Fruit fly (Drosophila melanogaster) whole organism, adult: ENCODE data around the gene Der-2.

Source experiments
- CG11617 ChIP-seq: fragments of 200-800 bp; sonication (Bioruptor generic); optimal IDR thresholded peaks from 2 replicates; lab custom pipeline; 2017; ENCODE audit warnings: mild to moderate bottlenecking, missing biosample characterization, missing genetic modification reagents, missing genetic modification characterization
- CG12768 ChIP-seq: fragments of 200-800 bp; sonication (Bioruptor generic); optimal IDR thresholded peaks from 2 replicates; lab custom pipeline; 2017; ENCODE audit warnings: missing biosample characterization, missing genetic modification characterization, mild to moderate bottlenecking, moderate library complexity, missing genetic modification reagents
- CG14711 ChIP-seq: fragments of 200-800 bp; sonication (Bioruptor generic); optimal IDR thresholded peaks from 2 replicates; lab custom pipeline; 2018; ENCODE audit warnings: missing biosample characterization, mild to moderate bottlenecking, missing genetic modification characterization, moderate library complexity
- CG1620 ChIP-seq: fragments of 200-800 bp; sonication (Bioruptor generic); optimal IDR thresholded peaks from 2 replicates; lab custom pipeline; 2016; ENCODE audit warnings: missing biosample characterization, missing genetic modification characterization
- CG33017 ChIP-seq: fragments of 200-800 bp; sonication (Bioruptor generic); optimal IDR thresholded peaks from 2 replicates; lab custom pipeline; 2018; ENCODE audit warnings: missing biosample characterization, mild to moderate bottlenecking, missing genetic modification characterization, moderate library complexity
- CG5204 ChIP-seq: fragments of 200-800 bp; sonication (Bioruptor generic); optimal IDR thresholded peaks from 2 replicates; lab custom pipeline; 2016; ENCODE audit warnings: missing biosample characterization, missing genetic modification characterization
- CG7045 ChIP-seq: fragments of 200-800 bp; sonication (Bioruptor generic); optimal IDR thresholded peaks from 2 replicates; lab custom pipeline; 2017; ENCODE audit warnings: missing biosample characterization, mild to moderate bottlenecking, missing genetic modification characterization
- CG7101 ChIP-seq: fragments of 200-800 bp; sonication (Bioruptor generic); optimal IDR thresholded peaks from 2 replicates; lab custom pipeline; 2018; ENCODE audit warnings: missing biosample characterization, mild to moderate bottlenecking, missing genetic modification characterization, moderate library complexity
- Clk ChIP-seq: fragments of 200-800 bp; sonication (Bioruptor generic); optimal IDR thresholded peaks from 2 replicates; lab custom pipeline; 2017; ENCODE audit warnings: missing biosample characterization, missing genetic modification characterization
- Crg-1 ChIP-seq: fragments of 200-800 bp; sonication (Bioruptor generic); optimal IDR thresholded peaks from 2 replicates; lab custom pipeline; 2016; ENCODE audit warnings: missing biosample characterization, missing genetic modification characterization
- Hr96 ChIP-seq: fragments of 200-800 bp; sonication (Bioruptor generic); optimal IDR thresholded peaks from 2 replicates; lab custom pipeline; 2016; ENCODE audit warnings: missing biosample characterization, missing genetic modification characterization
- Mnt ChIP-seq: fragments of 200-800 bp; sonication (Bioruptor generic); optimal IDR thresholded peaks from 2 replicates; lab custom pipeline; 2016; ENCODE audit warnings: missing biosample characterization, mild to moderate bottlenecking, missing genetic modification characterization
- bab1 ChIP-seq: fragments of 200-800 bp; sonication (Bioruptor generic); optimal IDR thresholded peaks from 3 replicates; lab custom pipeline; 2019; ENCODE audit warnings: missing biosample characterization, mild to moderate bottlenecking, missing genetic modification characterization, moderate library complexity
- cic ChIP-seq: fragments of 200-800 bp; sonication (Bioruptor generic); optimal IDR thresholded peaks from 2 replicates; lab custom pipeline; 2017; ENCODE audit warnings: missing biosample characterization, mild to moderate bottlenecking, missing genetic modification characterization, moderate library complexity
- cnc ChIP-seq, 2 experiments: fragments of >200 bp; optimal IDR thresholded peaks; 2 replicates each; lab custom pipeline; 2017
- kay ChIP-seq: fragments of 200-800 bp; sonication (Bioruptor generic); peaks from one replicate; lab custom pipeline; 2016; ENCODE audit warnings: missing biosample characterization, missing genetic modification characterization, borderline replicate concordance
- ovo ChIP-seq: fragments of 200-800 bp; sonication (Bioruptor generic); optimal IDR thresholded peaks from 2 replicates; lab custom pipeline; 2016; ENCODE audit warnings: missing biosample characterization, missing genetic modification characterization
- pad ChIP-seq: fragments of 200-800 bp; sonication (Bioruptor generic); optimal IDR thresholded peaks from 3 replicates; lab custom pipeline; 2017; ENCODE audit warnings: missing biosample characterization, missing genetic modification characterization, mild to moderate bottlenecking, moderate library complexity, missing genetic modification reagents
- tj ChIP-seq: fragments of 200-800 bp; sonication (Bioruptor generic); optimal IDR thresholded peaks from 3 replicates; lab custom pipeline; 2017; ENCODE audit warnings: missing biosample characterization, mild to moderate bottlenecking, missing genetic modification characterization, moderate library complexity
- toe ChIP-seq: fragments of 200-800 bp; sonication (Bioruptor generic); optimal IDR thresholded peaks from 2 replicates; lab custom pipeline; 2016; ENCODE audit warnings: missing biosample characterization, missing genetic modification characterization

Gene Der-2

DNA sequence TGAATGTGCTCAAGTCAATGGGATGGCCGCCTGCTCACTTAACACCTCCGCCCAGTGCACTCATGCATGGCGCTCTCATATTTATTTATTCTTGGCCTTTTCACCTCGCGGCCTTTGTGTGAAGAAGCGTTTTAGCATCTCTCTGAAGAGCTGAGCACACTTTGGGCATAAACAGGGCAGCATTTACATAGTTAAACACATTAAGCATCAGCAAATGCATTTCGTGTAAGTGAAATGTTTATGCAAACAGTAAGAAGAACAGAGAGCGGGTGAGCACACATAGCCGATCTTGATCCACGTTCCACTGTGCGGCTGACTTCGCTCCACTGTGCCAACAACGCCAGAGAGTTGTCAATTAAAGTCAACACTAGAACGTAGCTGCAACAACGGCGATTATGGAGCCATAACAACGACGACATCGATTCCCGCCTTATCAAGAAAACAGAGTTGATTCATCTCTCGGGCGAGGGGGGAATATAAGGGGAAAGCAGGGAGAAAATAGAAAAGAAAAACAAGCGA is 40.6 kb upstream of the Der-2 start:
- TF ChIP-seq bab1 (GFP tag; lab: Kevin White, UChicago), result no peak
- peak; percentile 32 for TF ChIP-seq kay
- TF ChIP-seq pad, result no peak
- TF ChIP-seq Crg-1, result no peak

DNA sequence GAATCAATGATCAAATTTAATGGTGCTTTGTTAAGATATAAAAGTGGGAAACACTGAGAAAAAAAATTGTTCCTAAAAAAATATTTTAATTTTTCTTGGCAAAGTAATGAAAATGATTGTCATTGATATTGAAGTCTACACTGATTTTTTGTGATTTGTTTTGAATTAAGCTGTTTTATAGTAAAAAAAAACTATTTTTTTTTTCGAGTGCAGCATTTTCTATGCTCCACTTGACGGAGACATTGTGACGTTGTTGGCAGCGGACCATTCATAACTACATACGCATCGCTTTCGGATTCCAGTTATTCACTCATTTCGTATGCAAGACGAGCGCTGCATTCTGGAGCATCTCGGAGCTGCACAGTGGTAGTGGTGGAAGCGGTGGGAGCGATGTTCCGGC is 40.2 kb upstream of the Der-2 start:
- TF ChIP-seq CG12768 (GFP tag; lab: Kevin White, UChicago) (no peak), ovo (GFP tag; lab: Kevin White, UChicago) (no peak), Mnt (GFP tag; lab: Kevin White, UChicago) (no peak), kay (no peak), CG14711 (tag; lab: Kevin White, UChicago) (no peak), bab1 (GFP tag; lab: Kevin White, UChicago) (no peak), CG7045 (no peak), CG7101 (tag; lab: Kevin White, UChicago) (no peak), Clk (GFP tag; lab: Kevin White, UChicago) (no peak), Crg-1 (no peak), CG5204 (GFP tag; lab: Kevin White, UChicago) (no peak), Hr96 (no peak), cic (no peak), cnc (optimal IDR thresholded peaks at IDR 0.05; lab: Kevin White, UChicago) (no peak), CG33017 (tag; lab: Kevin White, UChicago) (no peak), CG11617 (GFP tag; lab: Kevin White, UChicago) (no peak), pad (no peak), tj (no peak), toe (GFP tag; lab: Kevin White, UChicago) (no peak)

DNA sequence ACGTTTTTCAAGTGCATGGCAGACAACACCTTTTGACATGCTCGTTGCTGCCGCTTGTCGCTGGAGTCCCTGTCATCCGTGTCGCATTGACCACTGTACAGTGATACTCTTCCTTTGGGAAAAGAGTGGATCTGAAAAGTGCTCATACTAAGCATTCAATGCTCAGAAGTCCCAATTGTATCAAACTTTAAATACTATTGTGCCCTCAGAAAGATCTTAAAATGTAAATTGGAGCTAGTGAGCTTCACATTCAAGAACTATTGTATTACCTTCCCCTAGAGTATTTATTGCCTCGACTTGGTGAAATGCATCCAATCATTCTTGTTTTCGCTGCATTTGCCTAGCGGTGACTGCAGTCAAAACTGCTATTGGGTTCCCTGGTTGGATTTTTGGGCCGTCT is 39.4 kb upstream of the Der-2 start:
- TF ChIP-seq CG5204 (GFP tag; lab: Kevin White, UChicago) (no peak), pad (no peak), cnc (optimal IDR thresholded peaks at IDR 0.05; lab: Kevin White, UChicago) (no peak), CG33017 (tag; lab: Kevin White, UChicago) (no peak), Hr96 (no peak), ovo (GFP tag; lab: Kevin White, UChicago) (no peak), CG14711 (tag; lab: Kevin White, UChicago) (no peak), bab1 (GFP tag; lab: Kevin White, UChicago) (no peak), tj (no peak), Mnt (GFP tag; lab: Kevin White, UChicago) (no peak), Clk (GFP tag; lab: Kevin White, UChicago) (no peak), CG11617 (GFP tag; lab: Kevin White, UChicago) (no peak), cic (no peak), Crg-1 (no peak)

DNA sequence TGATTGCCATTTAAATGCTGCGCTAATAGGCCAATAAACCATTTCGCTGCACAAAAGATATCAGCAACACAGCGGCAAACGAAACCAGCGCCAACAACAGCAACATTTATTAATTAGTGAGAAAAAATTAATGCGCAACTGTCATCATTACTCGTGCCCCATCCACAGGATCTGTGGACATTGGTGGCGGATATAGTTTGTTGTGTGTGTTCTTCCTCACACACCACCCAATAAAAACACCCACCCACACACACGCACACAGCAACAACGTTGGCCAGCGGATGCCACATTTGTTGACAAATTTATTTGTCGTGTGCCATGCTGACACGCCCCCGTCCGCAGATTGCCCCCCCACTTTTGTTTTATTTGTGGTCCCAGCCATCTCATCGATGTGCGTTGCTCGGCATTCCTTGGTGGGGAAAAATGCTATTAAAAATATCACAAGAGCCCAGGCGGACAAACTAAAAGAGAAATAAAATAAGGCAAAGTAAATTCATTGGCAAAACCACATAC is 34.2 kb upstream of the Der-2 start:
- TF ChIP-seq pad (no peak), CG11617 (GFP tag; lab: Kevin White, UChicago) (no peak), tj (no peak), ovo (GFP tag; lab: Kevin White, UChicago) (no peak), cnc (optimal IDR thresholded peaks at IDR 0.05; lab: Kevin White, UChicago) (no peak), Clk (GFP tag; lab: Kevin White, UChicago) (no peak), bab1 (GFP tag; lab: Kevin White, UChicago) (no peak), Crg-1 (no peak), CG7045 (no peak), Mnt (GFP tag; lab: Kevin White, UChicago) (no peak), CG1620 (no peak), CG33017 (tag; lab: Kevin White, UChicago) (no peak), Hr96 (no peak), cic (no peak), kay (no peak), CG7101 (tag; lab: Kevin White, UChicago) (no peak), CG5204 (GFP tag; lab: Kevin White, UChicago) (no peak), CG12768 (GFP tag; lab: Kevin White, UChicago) (no peak), toe (GFP tag; lab: Kevin White, UChicago) (no peak)

DNA sequence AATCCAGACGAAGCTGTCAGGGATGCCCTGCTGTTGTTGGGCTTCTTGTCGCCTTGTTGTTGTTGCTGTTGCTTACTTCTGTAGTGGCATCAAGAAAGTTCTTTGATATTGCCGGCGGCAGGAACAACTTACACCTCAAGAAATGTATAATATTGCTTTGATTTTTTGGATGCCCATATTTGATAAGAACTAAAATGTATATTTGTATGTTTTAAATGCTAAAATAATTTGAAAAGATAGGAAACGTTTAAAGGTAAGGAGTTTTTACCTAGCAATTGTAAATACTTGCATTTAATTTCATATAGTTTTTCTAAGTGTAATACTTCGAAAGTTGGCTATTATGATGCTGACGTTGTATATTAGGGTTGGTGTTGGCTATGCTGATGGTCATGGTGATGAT is 26.1 kb upstream of the Der-2 start:
- TF ChIP-seq CG7101 (tag; lab: Kevin White, UChicago) (no peak), Hr96 (no peak), Clk (GFP tag; lab: Kevin White, UChicago) (no peak), toe (GFP tag; lab: Kevin White, UChicago) (no peak), CG33017 (tag; lab: Kevin White, UChicago) (no peak), CG11617 (GFP tag; lab: Kevin White, UChicago) (no peak), CG1620 (no peak), tj (no peak), cic (no peak), ovo (GFP tag; lab: Kevin White, UChicago) (no peak), bab1 (GFP tag; lab: Kevin White, UChicago) (no peak), CG5204 (GFP tag; lab: Kevin White, UChicago) (no peak), CG14711 (tag; lab: Kevin White, UChicago) (no peak), CG7045 (no peak), CG12768 (GFP tag; lab: Kevin White, UChicago) (no peak), Crg-1 (no peak), Mnt (GFP tag; lab: Kevin White, UChicago) (no peak), pad (no peak)

DNA sequence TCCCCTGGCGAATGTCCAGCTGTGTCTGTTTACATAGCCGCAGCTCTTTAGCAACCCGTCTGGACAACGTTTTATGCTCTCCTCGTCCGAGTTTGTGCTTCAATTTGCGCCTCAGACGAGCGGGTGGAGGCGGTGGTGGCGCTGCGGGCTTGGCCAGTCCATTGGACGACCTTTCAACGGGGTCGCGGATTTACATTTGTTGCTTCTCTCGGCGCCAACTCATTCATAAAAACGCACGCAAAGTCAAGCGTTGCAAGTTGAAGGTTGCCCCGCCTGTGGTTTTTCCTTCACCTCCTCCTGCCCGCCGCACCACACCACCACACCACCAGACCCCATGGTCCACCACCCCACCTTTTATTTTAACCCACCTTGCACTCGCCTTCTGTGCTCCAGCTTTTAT is 23.7 kb upstream of the Der-2 start:
- TF ChIP-seq Mnt (GFP tag; lab: Kevin White, UChicago), result no peak
- no peak for TF ChIP-seq toe (GFP tag; lab: Kevin White, UChicago)
- no peak for TF ChIP-seq CG33017 (tag; lab: Kevin White, UChicago)
- TF ChIP-seq Crg-1, result no peak
- TF ChIP-seq ovo (GFP tag; lab: Kevin White, UChicago), result no peak
- TF ChIP-seq CG7101 (tag; lab: Kevin White, UChicago), result no peak
- no peak for TF ChIP-seq bab1 (GFP tag; lab: Kevin White, UChicago)
- TF ChIP-seq cic, result no peak
